Worm (Caenorhabditis elegans) whole organism, midembryonic: ENCODE results near the gene rpy-1.

ENCODE experiments used
- T22C8.4 ChIP-seq: fragments of 200-800 bp; sonication (Bioruptor generic); IDR thresholded peaks from 2 replicates; pipeline ENCODE4 v1.3.6; 2022; ENCODE audit warnings: missing genetic modification characterization, missing compliant biosample characterization
- cog-1 ChIP-seq: sonication (generic microtip); optimal IDR thresholded peaks from 2 replicates; lab custom pipeline; 2016; ENCODE audit warnings: missing genetic modification characterization, missing compliant biosample characterization
- flt-1 ChIP-seq: fragments of 200-800 bp; sonication (Bioruptor generic); IDR thresholded peaks from 2 replicates; pipeline ENCODE4 v1.3.6; 2022; ENCODE audit warnings: missing genetic modification characterization, missing compliant biosample characterization
- klf-2 ChIP-seq: fragments of 200-800 bp; sonication (Bioruptor generic); conservative IDR thresholded peaks from 2 replicates; pipeline ENCODE4 v1.3.6; 2022; ENCODE audit warnings: missing genetic modification reagents, missing genetic modification characterization, missing compliant biosample characterization
- med-1 ChIP-seq: sonication (generic microtip); optimal IDR thresholded peaks from 2 replicates; lab custom pipeline; 2017; ENCODE audit warnings: missing genetic modification characterization, mild to moderate bottlenecking, missing compliant biosample characterization, antibody characterized with exemption, missing genetic modification reagents; ENCODE audit not compliant: insufficient read depth
- ref-1 ChIP-seq: fragments of 200-800 bp; sonication (Bioruptor generic); conservative IDR thresholded peaks from 2 replicates; pipeline ENCODE4 v1.3.6; 2022; ENCODE audit warnings: missing genetic modification reagents, missing genetic modification characterization, missing compliant biosample characterization
- tab-1 ChIP-seq: fragments of 200-800 bp; sonication (Bioruptor generic); IDR thresholded peaks from 2 replicates; pipeline ENCODE4 v1.3.6; 2022; ENCODE audit warnings: missing genetic modification characterization, missing compliant biosample characterization
- ztf-23 ChIP-seq: fragments of 200-800 bp; sonication (Bioruptor generic); IDR thresholded peaks from 2 replicates; pipeline ENCODE4 v1.3.6; 2022; ENCODE audit warnings: missing genetic modification reagents, missing genetic modification characterization, missing compliant biosample characterization
- ztf-29 ChIP-seq: fragments of 200-800 bp; sonication (Bioruptor generic); IDR thresholded peaks from 2 replicates; pipeline ENCODE4 v1.3.6; 2022; ENCODE audit warnings: missing genetic modification reagents, missing genetic modification characterization, missing compliant biosample characterization

Gene rpy-1

DNA sequence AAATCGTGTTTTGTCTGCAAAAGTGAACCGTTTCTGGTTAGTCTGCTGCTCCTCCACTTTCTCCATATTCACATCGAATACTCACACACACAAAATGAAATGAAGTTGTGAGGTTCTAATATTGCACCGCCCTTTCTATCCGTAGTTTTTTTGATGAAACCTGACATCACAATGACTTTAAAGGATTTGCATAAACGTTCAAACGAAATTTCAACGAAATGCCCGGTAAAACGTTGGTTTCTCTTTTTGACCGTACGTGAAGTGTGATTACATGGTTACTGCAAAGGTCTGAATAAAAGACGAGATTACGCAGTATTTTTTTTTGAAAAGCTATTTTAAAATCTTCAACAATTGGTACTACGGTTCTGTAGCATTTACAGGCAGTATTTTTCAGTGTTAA is 51.2 kb downstream of the rpy-1 start, which contains the start of gene T19D12.9:
Gene T19D12.9, minus strand, starts transcription at position 101 of the 400 bp plus-strand sequence.
- no peak for TF ChIP-seq T22C8.4 (GFP tag; lab: Robert Waterston, UW)
- no peak for TF ChIP-seq flt-1
- no peak for TF ChIP-seq klf-2 (GFP tag; lab: Robert Waterston, UW)
- no peak for TF ChIP-seq cog-1 (tag; lab: Kevin White, UChicago)
- no peak for TF ChIP-seq med-1 (GFP tag; lab: Kevin White, UChicago)
- TF ChIP-seq tab-1 (GFP tag; lab: Robert Waterston, UW): no peak
- no peak for TF ChIP-seq ztf-23 (GFP tag; lab: Robert Waterston, UW)
- no peak for TF ChIP-seq ref-1 (GFP tag; lab: Robert Waterston, UW)
- no peak for TF ChIP-seq ztf-29 (GFP tag; lab: Robert Waterston, UW)
